Fruit fly (Drosophila melanogaster): ENCODE measurements around the gene eIF1.

Gene eIF1

dm6 chr3L:3241368-3241640 lies 18.2 kb downstream of the eIF1 start:
- TF ChIP-seq CG17801 (GFP tag; optimal IDR thresholded peaks at IDR 0.05; ENCODE audit: partially characterized antibody): no peak

- TF ChIP-seq CG17801 (GFP tag; optimal IDR thresholded peaks at IDR 0.05; ENCODE audit: partially characterized antibody): no peak
These were observed 19.3 kb downstream of the eIF1 start for dm6 chr3L:3242121-3243083.

- TF ChIP-seq CG17801 (GFP tag; optimal IDR thresholded peaks at IDR 0.05; ENCODE audit: partially characterized antibody): no peak
These were observed 21.4 kb downstream of the eIF1 start, which contains the start of gene CG12078 for dm6 chr3L:3244244-3245144. Gene CG12078, minus strand, starts transcription at chr3L:3244294.

dm6 chr3L:3245189-3245588 lies 22.0 kb downstream of the eIF1 start:
- no peak for TF ChIP-seq CG17801 (GFP tag; optimal IDR thresholded peaks at IDR 0.05; ENCODE audit: partially characterized antibody)

dm6 chr3L:3246378-3247129 lies 23.4 kb downstream of the eIF1 start:
- peak; percentile 45 for TF ChIP-seq CG17801 (GFP tag; optimal IDR thresholded peaks at IDR 0.05; ENCODE audit: partially characterized antibody)

- TF ChIP-seq CG17801 (GFP tag; optimal IDR thresholded peaks at IDR 0.05; ENCODE audit: partially characterized antibody): no peak
These were observed 24.3 kb downstream of the eIF1 start, which contains the start of gene CG43389 for dm6 chr3L:3247130-3248065. Gene CG43389, plus strand, starts transcription at chr3L:3248015.

dm6 chr3L:3248714-3249663 lies 25.8 kb downstream of the eIF1 start:
- TF ChIP-seq CG17801 (GFP tag; optimal IDR thresholded peaks at IDR 0.05; ENCODE audit: partially characterized antibody): peak; percentile 42

dm6 chr3L:3249664-3249996 lies 26.5 kb downstream of the eIF1 start:
- TF ChIP-seq CG17801 (GFP tag; optimal IDR thresholded peaks at IDR 0.05; ENCODE audit: partially characterized antibody): no peak

dm6 chr3L:3249997-3250774 lies 27.0 kb downstream of the eIF1 start:
- peak; percentile 92 for TF ChIP-seq CG17801 (GFP tag; optimal IDR thresholded peaks at IDR 0.05; ENCODE audit: partially characterized antibody)

- no peak for TF ChIP-seq CG17801 (GFP tag; optimal IDR thresholded peaks at IDR 0.05; ENCODE audit: partially characterized antibody)
These were observed 27.9 kb downstream of the eIF1 start for dm6 chr3L:3250922-3251658.

dm6 chr3L:3251659-3252490 lies 28.7 kb downstream of the eIF1 start:
- no peak for TF ChIP-seq CG17801 (GFP tag; optimal IDR thresholded peaks at IDR 0.05; ENCODE audit: partially characterized antibody)
